Worm (Caenorhabditis elegans) whole organism, L2 larva: Measurements from ENCODE around the gene F41E6.17.
A peak's percentile ranks its signal among the peaks of the same experiment; 100 is the strongest.

Experiments
- F13H6.1 ChIP-seq: sonication (generic microtip); optimal IDR thresholded peaks from 2 replicates; lab custom pipeline; 2016; ENCODE audit warnings: missing genetic modification characterization, missing compliant biosample characterization
- ceh-82 ChIP-seq: fragments of 150-350 bp; optimal IDR thresholded peaks from 2 replicates; lab custom pipeline; 2014; ENCODE audit warnings: missing biosample characterization, missing genetic modification characterization
- crh-2 ChIP-seq: sonication (generic microtip); optimal IDR thresholded peaks from 2 replicates; lab custom pipeline; 2017; ENCODE audit warnings: missing biosample characterization, missing genetic modification characterization
- egl-27 ChIP-seq: sonication (generic microtip); optimal IDR thresholded peaks from 3 replicates; lab custom pipeline; 2017; ENCODE audit warnings: missing biosample characterization, missing genetic modification reagents, missing genetic modification characterization
- elt-1 ChIP-seq: fragments of 150-350 bp; optimal IDR thresholded peaks from 2 replicates; lab custom pipeline; 2014; ENCODE audit warnings: missing biosample characterization, missing genetic modification characterization
- elt-3 ChIP-seq: sonication (generic microtip); optimal IDR thresholded peaks from 2 replicates; lab custom pipeline; 2017; ENCODE audit warnings: missing biosample characterization, missing genetic modification characterization
- fos-1 ChIP-seq: fragments of 150-350 bp; optimal IDR thresholded peaks from 2 replicates; lab custom pipeline; 2014; ENCODE audit warnings: missing biosample characterization, missing genetic modification characterization
- gmeb-1 ChIP-seq: fragments of 150-350 bp; optimal IDR thresholded peaks from 2 replicates; lab custom pipeline; 2014; ENCODE audit warnings: missing biosample characterization, missing genetic modification characterization
- lin-11 ChIP-seq: fragments of 150-350 bp; sonication (generic microtip); optimal IDR thresholded peaks from 2 replicates; lab custom pipeline; 2014; ENCODE audit warnings: missing biosample characterization, missing genetic modification characterization, inconsistent platforms, mixed read lengths
- lin-13 ChIP-seq: fragments of 150-350 bp; optimal IDR thresholded peaks from 2 replicates; lab custom pipeline; 2014; ENCODE audit warnings: missing biosample characterization, missing genetic modification reagents, missing genetic modification characterization
- lin-39 ChIP-seq: fragments of 150-350 bp; optimal IDR thresholded peaks from 2 replicates; lab custom pipeline; 2014; ENCODE audit warnings: missing biosample characterization, missing genetic modification reagents, missing genetic modification characterization
- lsy-2 ChIP-seq, 2 experiments: fragments of 150-350 bp in 1 of 2; sonication (generic microtip) in 1 of 2; optimal IDR thresholded peaks; 2 replicates each; lab custom pipeline; 2014 to 2017; ENCODE audit warnings: missing biosample characterization in 2 of 2, missing genetic modification characterization in 2 of 2
- mbf-1 ChIP-seq: sonication (generic microtip); optimal IDR thresholded peaks from 2 replicates; lab custom pipeline; 2017; ENCODE audit warnings: missing biosample characterization, missing genetic modification characterization
- mdl-1 ChIP-seq, 2 experiments: fragments of 150-350 bp in 1 of 2; sonication (generic microtip) in 1 of 2; optimal IDR thresholded peaks; 2 replicates each; lab custom pipeline; 2017; ENCODE audit warnings: missing biosample characterization in 2 of 2, missing genetic modification characterization in 2 of 2
- nhr-11 ChIP-seq: fragments of 150-350 bp; optimal IDR thresholded peaks from 2 replicates; lab custom pipeline; 2014; ENCODE audit warnings: missing biosample characterization, missing genetic modification characterization
- nhr-12 ChIP-seq: fragments of 150-350 bp; optimal IDR thresholded peaks from 2 replicates; lab custom pipeline; 2014; ENCODE audit warnings: missing biosample characterization, missing genetic modification characterization
- nhr-129 ChIP-seq: fragments of 150-350 bp; optimal IDR thresholded peaks from 2 replicates; lab custom pipeline; 2014; ENCODE audit warnings: missing biosample characterization, missing genetic modification characterization
- nhr-21 ChIP-seq: fragments of 150-350 bp; optimal IDR thresholded peaks from 2 replicates; lab custom pipeline; 2014; ENCODE audit warnings: missing biosample characterization, missing genetic modification characterization
- nhr-237 ChIP-seq: fragments of 150-350 bp; optimal IDR thresholded peaks from 2 replicates; lab custom pipeline; 2014; ENCODE audit warnings: missing biosample characterization, missing genetic modification characterization
- nhr-6 ChIP-seq: fragments of 150-350 bp; optimal IDR thresholded peaks from 2 replicates; lab custom pipeline; 2014; ENCODE audit warnings: missing biosample characterization, missing genetic modification characterization
- peb-1 ChIP-seq: fragments of 150-350 bp; optimal IDR thresholded peaks from 2 replicates; lab custom pipeline; 2014; ENCODE audit warnings: missing biosample characterization, missing genetic modification characterization
- sem-4 ChIP-seq: fragments of 150-350 bp; optimal IDR thresholded peaks from 2 replicates; lab custom pipeline; 2014; ENCODE audit warnings: missing biosample characterization, missing genetic modification reagents, missing genetic modification characterization
- skn-1 ChIP-seq: sonication (generic microtip); optimal IDR thresholded peaks from 2 replicates; lab custom pipeline; 2017; ENCODE audit warnings: missing biosample characterization, missing genetic modification characterization
- sma-3 ChIP-seq: sonication (generic microtip); optimal IDR thresholded peaks from 2 replicates; lab custom pipeline; 2016; ENCODE audit warnings: missing genetic modification reagents, missing genetic modification characterization, missing compliant biosample characterization
- sma-9 ChIP-seq, 2 experiments: fragments of 150-350 bp in 1 of 2; sonication (generic microtip) in 1 of 2; optimal IDR thresholded peaks; 2 replicates each; lab custom pipeline; 2014 to 2016; ENCODE audit warnings: missing genetic modification characterization in 2 of 2, mild to moderate bottlenecking in 1 of 2, missing biosample characterization in 1 of 2, missing compliant biosample characterization in 1 of 2, missing genetic modification reagents in 1 of 2, moderate library complexity in 1 of 2
- unc-55 ChIP-seq: fragments of 150-350 bp; sonication (generic microtip); optimal IDR thresholded peaks from 3 replicates; lab custom pipeline; 2014; ENCODE audit warnings: missing biosample characterization, missing genetic modification reagents, missing genetic modification characterization
- unc-62 ChIP-seq: fragments of 150-350 bp; optimal IDR thresholded peaks from 2 replicates; lab custom pipeline; 2014; ENCODE audit warnings: missing biosample characterization, missing genetic modification reagents, missing genetic modification characterization
- zag-1 ChIP-seq: fragments of 150-350 bp; optimal IDR thresholded peaks from 2 replicates; lab custom pipeline; 2014; ENCODE audit warnings: missing biosample characterization, missing genetic modification characterization
- ztf-11 ChIP-seq: sonication (generic microtip); optimal IDR thresholded peaks from 2 replicates; lab custom pipeline; 2017; ENCODE audit warnings: missing biosample characterization, missing genetic modification characterization
- ztf-4 ChIP-seq: fragments of 150-350 bp; optimal IDR thresholded peaks from 2 replicates; lab custom pipeline; 2014; ENCODE audit warnings: missing biosample characterization, missing genetic modification characterization

F41E6.17 gene

ce11 chrV:8632788-8633187 lies 8.9 kb downstream of the F41E6.17 start:
- TF ChIP-seq crh-2 (tag; lab: Kevin White, UChicago): no peak
- no peak for TF ChIP-seq elt-3 (tag; lab: Kevin White, UChicago)
- no peak for TF ChIP-seq elt-1 (tag; lab: Kevin White, UChicago)
- TF ChIP-seq nhr-237 (tag; lab: Kevin White, UChicago): no peak
- no peak for TF ChIP-seq unc-55
- no peak for TF ChIP-seq ztf-11 (tag; lab: Kevin White, UChicago)
- TF ChIP-seq peb-1 (tag; lab: Kevin White, UChicago): no peak
- no peak for TF ChIP-seq lsy-2 (tag; optimal IDR thresholded peaks at IDR 0.05; lab: Kevin White, UChicago)
- no peak for TF ChIP-seq sma-3
- no peak for TF ChIP-seq mbf-1 (tag; lab: Kevin White, UChicago)
- no peak for TF ChIP-seq ceh-82
- TF ChIP-seq unc-62 (GFP tag; lab: Kevin White, UChicago): no peak
- TF ChIP-seq nhr-21: no peak
- TF ChIP-seq ztf-4 (tag; lab: Kevin White, UChicago): no peak

- no peak for TF ChIP-seq zag-1 (tag; lab: Kevin White, UChicago)
- no peak for TF ChIP-seq gmeb-1 (tag; lab: Kevin White, UChicago)
- no peak for TF ChIP-seq unc-55
- TF ChIP-seq ztf-11 (tag; lab: Kevin White, UChicago): no peak
Measured at ce11 chrV:8635575-8635974, 11.7 kb downstream of the F41E6.17 start, which contains the start of gene oac-29. Gene oac-29, minus strand, starts transcription at chrV:8635675.

- TF ChIP-seq F13H6.1 (tag; lab: Kevin White, UChicago) (no peak), lin-39 (tag; lab: Kevin White, UChicago) (no peak), sma-3 (no peak), mbf-1 (tag; lab: Kevin White, UChicago) (no peak), skn-1 (no peak), egl-27 (tag; lab: Kevin White, UChicago) (no peak), nhr-21 (no peak), peb-1 (tag; lab: Kevin White, UChicago) (no peak)
Measured at ce11 chrV:8636907-8637306, 13.0 kb downstream of the F41E6.17 start, which contains the start of gene grl-12. Gene grl-12, minus strand, starts transcription at chrV:8637007.

ce11 chrV:8637666-8638271 lies 13.9 kb downstream of the F41E6.17 start, which contains the start of the genes F28A12.10 and acd-4:
Gene F28A12.10, minus strand, starts transcription at chrV:8637766.
Gene acd-4, plus strand, starts transcription at chrV:8638221.
- TF ChIP-seq unc-62 (GFP tag; lab: Kevin White, UChicago): no peak
- TF ChIP-seq nhr-237 (tag; lab: Kevin White, UChicago): no peak
- TF ChIP-seq sem-4 (tag; lab: Kevin White, UChicago): no peak
- TF ChIP-seq lin-39 (tag; lab: Kevin White, UChicago): no peak
- no peak for TF ChIP-seq nhr-129 (tag; lab: Kevin White, UChicago)
- TF ChIP-seq lin-11 (tag; lab: Kevin White, UChicago): no peak
- TF ChIP-seq lin-13: no peak
- TF ChIP-seq mdl-1 (tag; optimal IDR thresholded peaks at IDR 0.05; lab: Kevin White, UChicago): no peak

- no peak for TF ChIP-seq ztf-11 (tag; lab: Kevin White, UChicago)
- TF ChIP-seq nhr-11 (tag; lab: Kevin White, UChicago): no peak
- TF ChIP-seq egl-27 (tag; lab: Kevin White, UChicago): no peak
- TF ChIP-seq fos-1: no peak
- no peak for TF ChIP-seq zag-1 (tag; lab: Kevin White, UChicago)
- TF ChIP-seq, all 48 proteins: peak for 0
Measured at ce11 chrV:8641266-8641665, 17.4 kb downstream of the F41E6.17 start, which contains the start of gene F28A12.3. Gene F28A12.3, minus strand, starts transcription at chrV:8641366.

- TF ChIP-seq nhr-6 (no peak), nhr-11 (tag; lab: Kevin White, UChicago) (no peak), fos-1 (peak; percentile 38), gmeb-1 (tag; lab: Kevin White, UChicago) (no peak), nhr-12 (tag; lab: Kevin White, UChicago) (no peak)
- TF ChIP-seq, all 48 proteins: peak for 1
Measured at ce11 chrV:8643093-8643492, 19.2 kb downstream of the F41E6.17 start, which contains the start of gene asp-13. Gene asp-13, minus strand, starts transcription at chrV:8643193.

- TF ChIP-seq fos-1 (peak; percentile 98), crh-2 (tag; lab: Kevin White, UChicago) (peak; percentile 61), elt-3 (tag; lab: Kevin White, UChicago) (no peak), F13H6.1 (tag; lab: Kevin White, UChicago) (peak; percentile 61), sma-9 (GFP tag; optimal IDR thresholded peaks at IDR 0.05; lab: Kevin White, UChicago) (peak; percentile 70), sma-9 (tag; optimal IDR thresholded peaks at IDR 0.05; lab: Kevin White, UChicago) (no peak), sma-3 (peak; percentile 19), elt-1 (tag; lab: Kevin White, UChicago) (no peak), sem-4 (tag; lab: Kevin White, UChicago) (no peak)
Measured at ce11 chrV:8648251-8648650, 24.4 kb downstream of the F41E6.17 start.
